Fruit fly (Drosophila melanogaster): ENCODE measurements around the gene CG9399.

The CG9399 gene

dm6 chr3R:9605084-9605483, 31.1 kb upstream of the CG9399 start (continued):
- TF ChIP-seq unc-4 (GFP tag; IDR thresholded peaks at IDR 0.05; ENCODE audit: partially characterized antibody) (no peak), sc (optimal IDR thresholded peaks at IDR 0.05) (no peak), sc (GFP tag; optimal IDR thresholded peaks at IDR 0.05) (peak; percentile 26), maf-S (GFP tag; optimal IDR thresholded peaks at IDR 0.05) (no peak), inv (GFP tag; IDR thresholded peaks at IDR 0.05; ENCODE audit: partially characterized antibody) (no peak), ro (GFP tag; IDR thresholded peaks at IDR 0.05) (no peak), CG8359 (GFP tag; optimal IDR thresholded peaks at IDR 0.05; ENCODE audit: borderline replicate concordance) (peak; percentile 42), tio (GFP tag; optimal IDR thresholded peaks at IDR 0.05) (peak; percentile 43), bowl (GFP tag; IDR thresholded peaks at IDR 0.05) (no peak), TFAM (GFP tag; optimal IDR thresholded peaks at IDR 0.05) (no peak), ac (GFP tag; optimal IDR thresholded peaks at IDR 0.05) (peak; percentile 12), CG8281 (tag; optimal IDR thresholded peaks at IDR 0.05) (no peak), fru (optimal IDR thresholded peaks at IDR 0.05) (no peak), CG30431 (GFP tag; optimal IDR thresholded peaks at IDR 0.05) (peak; percentile 49), cwo (GFP tag; optimal IDR thresholded peaks at IDR 0.05) (no peak), CG2199 (GFP tag; IDR thresholded peaks at IDR 0.05) (peak; percentile 71; the same call in 2 of the 3 replicates), CG12391 (tag; optimal IDR thresholded peaks at IDR 0.05) (peak; percentile 38), ftz-f1 (GFP tag; optimal IDR thresholded peaks at IDR 0.05) (no peak), pan (optimal IDR thresholded peaks at IDR 0.05) (no peak), pan (GFP tag; optimal IDR thresholded peaks at IDR 0.05 in 1 of 2, IDR thresholded peaks at IDR 0.05 in 1 of 2) (peak in 1 of 2 experiments; percentile 47), tin (GFP tag; optimal IDR thresholded peaks at IDR 0.05) (peak; percentile 57), zfh1 (GFP tag; IDR thresholded peaks at IDR 0.05) (peak; percentile 68; the same call in 1 of the 3 replicates), CG3847 (GFP tag; IDR thresholded peaks at IDR 0.05) (no peak), CG10267 (tag; optimal IDR thresholded peaks at IDR 0.05) (peak; percentile 52), CG17361 (GFP tag; IDR thresholded peaks at IDR 0.05) (peak; percentile 54; the same call in 2 of the 3 replicates), CG2678 (tag; optimal IDR thresholded peaks at IDR 0.05) (peak; percentile 23), lmd (GFP tag; IDR thresholded peaks at IDR 0.05) (no peak), Dek (tag; optimal IDR thresholded peaks at IDR 0.05) (no peak), CG14667 (GFP tag; IDR thresholded peaks at IDR 0.05) (peak; percentile 18; the same call in 1 of the 2 replicates), oc (tag; optimal IDR thresholded peaks at IDR 0.05) (no peak), ci (GFP tag; IDR thresholded peaks at IDR 0.05) (peak; percentile 52; the same call in 1 of the 3 replicates), CG11504 (tag; optimal IDR thresholded peaks at IDR 0.05) (peak; percentile 29), CG42726 (GFP tag; IDR thresholded peaks at IDR 0.05; ENCODE audit: partially characterized antibody) (no peak), grau (tag; optimal IDR thresholded peaks at IDR 0.05) (peak; percentile 28), HmgZ (tag; optimal IDR thresholded peaks at IDR 0.05) (no peak), CG12769 (tag; optimal IDR thresholded peaks at IDR 0.05) (no peak), Drgx (GFP tag; IDR thresholded peaks at IDR 0.05) (peak; percentile 46; the same call in 1 of the 2 replicates), lilli (GFP tag; optimal IDR thresholded peaks at IDR 0.05) (peak; percentile 34), CG11247 (GFP tag; IDR thresholded peaks at IDR 0.05) (no peak), Sox100B (GFP tag; optimal IDR thresholded peaks at IDR 0.05) (no peak), chm (GFP tag; IDR thresholded peaks at IDR 0.05) (peak; percentile 63; the same call in 1 of the 2 replicates), Blimp-1 (GFP tag; optimal IDR thresholded peaks at IDR 0.05) (peak; percentile 67), CG31365 (tag; optimal IDR thresholded peaks at IDR 0.05) (no peak), hkb (optimal IDR thresholded peaks at IDR 0.05) (no peak), hkb (GFP tag; IDR thresholded peaks at IDR 0.05) (0 out of 2 replicates have a peak, but pooled peaks have one; percentile 13), CG15011 (GFP tag; optimal IDR thresholded peaks at IDR 0.05) (no peak), zf30C (GFP tag; optimal IDR thresholded peaks at IDR 0.05) (peak; percentile 77), Hand (GFP tag; optimal IDR thresholded peaks at IDR 0.05) (no peak), CG10979 (tag; optimal IDR thresholded peaks at IDR 0.05) (peak; percentile 79), Ssrp (tag; optimal IDR thresholded peaks at IDR 0.05) (peak; percentile 51), H15 (GFP tag; IDR thresholded peaks at IDR 0.05) (0 out of 3 replicates have a peak, but pooled peaks have one; percentile 36)

All from whole organism, embryonic.